Worm (Caenorhabditis elegans): ENCODE results near the gene anmt-3.

DNA sequence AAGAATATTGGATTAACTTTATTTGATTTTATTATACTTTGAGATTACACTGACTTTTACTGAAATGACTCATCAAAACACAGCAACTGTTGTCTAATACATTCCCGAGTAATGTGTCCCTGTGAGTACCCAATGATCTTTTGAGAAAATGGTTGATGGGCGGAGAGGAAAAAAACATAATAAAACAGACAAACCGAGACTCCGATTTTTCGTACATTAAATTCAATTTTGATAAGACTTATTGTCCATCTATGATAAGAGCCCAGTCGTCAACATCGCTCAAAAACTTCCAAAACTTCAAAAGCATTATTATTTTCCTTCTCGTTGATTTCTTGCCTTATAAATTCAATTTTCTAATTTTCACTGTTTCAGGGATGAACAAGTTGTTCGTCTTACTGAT, 7.3 kb downstream of the anmt-3 start, which contains the start of gene ttr-46:
- TF ChIP-seq lin-11 (tag; optimal IDR thresholded peaks at IDR 0.05) = no peak
- no peak for TF ChIP-seq nhr-25 (tag; optimal IDR thresholded peaks at IDR 0.05)
- no peak for TF ChIP-seq unc-62 (GFP tag; optimal IDR thresholded peaks at IDR 0.05)
- TF ChIP-seq elt-3 (tag; optimal IDR thresholded peaks at IDR 0.05) = no peak
- TF ChIP-seq lin-39 (tag; optimal IDR thresholded peaks at IDR 0.05) = no peak
- TF ChIP-seq nhr-12 (tag; optimal IDR thresholded peaks at IDR 0.05) = no peak
- no peak for TF ChIP-seq R02D3.7 (tag; optimal IDR thresholded peaks at IDR 0.05)
- TF ChIP-seq lin-13 (GFP tag; optimal IDR thresholded peaks at IDR 0.05) = no peak

Data from whole organism, L2 larva.